Fruit fly (Drosophila melanogaster) whole organism, embryonic: ENCODE results near the gene Ac13E.

Experiments
- Asciz ChIP-seq: fragments of 200-800 bp; sonication (Bioruptor generic); optimal IDR thresholded peaks from 2 replicates; lab custom pipeline; 2017; ENCODE audit warnings: missing biosample characterization, mild to moderate bottlenecking, missing genetic modification characterization, missing genetic modification reagents
- Bteb2 ChIP-seq: fragments of 200-800 bp; sonication (Bioruptor generic); optimal IDR thresholded peaks from 2 replicates; lab custom pipeline; 2016; ENCODE audit warnings: missing biosample characterization, missing genetic modification characterization
- CG1024 ChIP-seq: fragments of 200-800 bp; sonication (Bioruptor generic); IDR thresholded peaks from 2 replicates; pipeline ENCODE4 v1.3.6; 2022; ENCODE audit warnings: missing biosample characterization, missing genetic modification characterization
- CG10321 ChIP-seq: fragments of 200-800 bp; sonication (Bioruptor generic); IDR thresholded peaks from 2 replicates; pipeline ENCODE4 v1.3.6; 2022; ENCODE audit warnings: missing biosample characterization, missing genetic modification characterization
- CG10543 ChIP-seq: fragments of 200-800 bp; sonication (Bioruptor generic); optimal IDR thresholded peaks from 3 replicates; lab custom pipeline; 2017; ENCODE audit warnings: missing biosample characterization, mild to moderate bottlenecking, missing genetic modification characterization, moderate library complexity
- CG11085 ChIP-seq: fragments of 200-800 bp; sonication (Bioruptor generic); IDR thresholded peaks from 2 replicates; pipeline ENCODE4 v1.3.6; 2022; ENCODE audit warnings: missing biosample characterization, missing genetic modification characterization
- CG11723 ChIP-seq: fragments of 200-800 bp; sonication (Bioruptor generic); optimal IDR thresholded peaks from 2 replicates; lab custom pipeline; 2017; ENCODE audit warnings: missing biosample characterization, mild to moderate bottlenecking, missing genetic modification characterization
- CG13123 ChIP-seq: fragments of 200-800 bp; sonication (Bioruptor generic); optimal IDR thresholded peaks from 2 replicates; lab custom pipeline; 2016; ENCODE audit warnings: missing biosample characterization, missing genetic modification characterization
- CG13424 ChIP-seq: fragments of 200-800 bp; sonication (Bioruptor generic); optimal IDR thresholded peaks from 2 replicates; lab custom pipeline; 2019; ENCODE audit warnings: missing biosample characterization, mild to moderate bottlenecking, missing genetic modification characterization, moderate library complexity
- CG14441 ChIP-seq: fragments of 200-800 bp; sonication (Bioruptor generic); IDR thresholded peaks from 2 replicates; pipeline ENCODE4 v1.3.6; 2022; ENCODE audit warnings: missing biosample characterization, missing genetic modification characterization
- CG15073 ChIP-seq: fragments of 200-800 bp; sonication (Bioruptor generic); optimal IDR thresholded peaks from 2 replicates; lab custom pipeline; 2016; ENCODE audit warnings: missing biosample characterization, missing genetic modification characterization
- CG15514 ChIP-seq: fragments of 200-800 bp; sonication (Bioruptor generic); optimal IDR thresholded peaks from 3 replicates; lab custom pipeline; 2017; ENCODE audit warnings: missing biosample characterization, missing genetic modification characterization, mild to moderate bottlenecking, moderate library complexity, missing genetic modification reagents
- CG16863 ChIP-seq: fragments of 200-800 bp; sonication (Bioruptor generic); optimal IDR thresholded peaks from 3 replicates; lab custom pipeline; 2016; ENCODE audit warnings: missing biosample characterization, missing genetic modification characterization
- CG17359 ChIP-seq: fragments of 200-800 bp; sonication (Bioruptor generic); optimal IDR thresholded peaks from 3 replicates; lab custom pipeline; 2018; ENCODE audit warnings: missing biosample characterization, mild to moderate bottlenecking, missing genetic modification characterization, moderate library complexity
- CG17612 ChIP-seq: fragments of 200-800 bp; sonication (Bioruptor generic); IDR thresholded peaks from 2 replicates; pipeline ENCODE4 v1.3.6; 2022; ENCODE audit warnings: missing biosample characterization, missing genetic modification characterization
- CG17912 ChIP-seq: fragments of 200-800 bp; sonication (Bioruptor generic); optimal IDR thresholded peaks from 2 replicates; lab custom pipeline; 2018; ENCODE audit warnings: missing biosample characterization, mild to moderate bottlenecking, missing genetic modification characterization
- CG18619 ChIP-seq: fragments of 200-800 bp; sonication (Bioruptor generic); optimal IDR thresholded peaks from 3 replicates; lab custom pipeline; 2017; ENCODE audit warnings: missing biosample characterization, mild to moderate bottlenecking, missing genetic modification characterization
- CG2202 ChIP-seq: fragments of 200-800 bp; sonication (Bioruptor generic); optimal IDR thresholded peaks from 2 replicates; lab custom pipeline; 2018; ENCODE audit warnings: missing biosample characterization, mild to moderate bottlenecking, missing genetic modification characterization
- CG2712 ChIP-seq: fragments of 200-800 bp; optimal IDR thresholded peaks from 3 replicates; lab custom pipeline; 2019; ENCODE audit warnings: missing biosample characterization, mild to moderate bottlenecking, missing genetic modification characterization, moderate library complexity
- CG31388 ChIP-seq: fragments of 200-800 bp; sonication (Bioruptor generic); optimal IDR thresholded peaks from 2 replicates; lab custom pipeline; 2016; ENCODE audit warnings: missing biosample characterization, missing genetic modification characterization
- CG33557 ChIP-seq: fragments of 200-800 bp; sonication (Bioruptor generic); optimal IDR thresholded peaks from 2 replicates; lab custom pipeline; 2019; ENCODE audit warnings: missing biosample characterization, mild to moderate bottlenecking, missing genetic modification characterization, moderate library complexity
- CG5953 ChIP-seq: fragments of 200-800 bp; sonication (Bioruptor generic); IDR thresholded peaks from 2 replicates; pipeline ENCODE4 v1.3.6; 2022; ENCODE audit warnings: missing biosample characterization, missing genetic modification characterization
- CG7357 ChIP-seq: fragments of 200-800 bp; sonication (Bioruptor generic); IDR thresholded peaks from 3 replicates; pipeline ENCODE4 v1.3.6; 2022; ENCODE audit warnings: missing biosample characterization, missing genetic modification characterization
- Camta ChIP-seq: fragments of 200-800 bp; sonication (Bioruptor generic); optimal IDR thresholded peaks from 2 replicates; lab custom pipeline; 2016; ENCODE audit warnings: missing biosample characterization, missing genetic modification characterization
- Doc3 ChIP-seq: fragments of 200-800 bp; sonication (Bioruptor generic); IDR thresholded peaks from 3 replicates; pipeline ENCODE4 v1.3.6; 2022; ENCODE audit warnings: missing biosample characterization, missing genetic modification characterization; ENCODE audit not compliant: partially characterized antibody
- Elba2 ChIP-seq: fragments of 200-800 bp; sonication (Bioruptor generic); optimal IDR thresholded peaks from 3 replicates; lab custom pipeline; 2016; ENCODE audit warnings: missing biosample characterization, missing genetic modification characterization
- Hmr ChIP-seq: fragments of 200-800 bp; sonication (Bioruptor generic); optimal IDR thresholded peaks from 3 replicates; lab custom pipeline; 2017; ENCODE audit warnings: mild to moderate bottlenecking, missing biosample characterization, missing genetic modification reagents, missing genetic modification characterization
- Hmx ChIP-seq: fragments of 200-800 bp; sonication (Bioruptor generic); optimal IDR thresholded peaks from 2 replicates; lab custom pipeline; 2016; ENCODE audit warnings: missing biosample characterization, missing genetic modification characterization
- Hr51 ChIP-seq, 2 experiments: fragments of 200-800 bp; sonication (Bioruptor generic); optimal IDR thresholded peaks; 2 replicates in 1 of 2; 3 replicates in 1 of 2; lab custom pipeline; 2016 to 2018; ENCODE audit warnings: missing biosample characterization in 2 of 2, missing genetic modification characterization in 2 of 2, mild to moderate bottlenecking in 1 of 2, moderate library complexity in 1 of 2
- Mrtf ChIP-seq: fragments of 200-800 bp; sonication (Bioruptor generic); IDR thresholded peaks from 3 replicates; pipeline ENCODE4 v1.3.6; 2022; ENCODE audit warnings: missing biosample characterization, missing genetic modification characterization
- NC2β ChIP-seq: fragments of 200-800 bp; sonication (Bioruptor generic); optimal IDR thresholded peaks from 2 replicates; lab custom pipeline; 2016; ENCODE audit warnings: missing biosample characterization, missing genetic modification characterization
- Nf-YC ChIP-seq: fragments of 200-800 bp; optimal IDR thresholded peaks from 3 replicates; lab custom pipeline; 2019; ENCODE audit warnings: missing biosample characterization, mild to moderate bottlenecking, missing genetic modification characterization, moderate library complexity
- Pdp1 ChIP-seq, 2 experiments: fragments of 200-800 bp; sonication (Bioruptor generic); optimal IDR thresholded peaks; 3 replicates each; lab custom pipeline; 2016; ENCODE audit warnings: missing biosample characterization in 2 of 2, missing genetic modification characterization in 2 of 2, mild to moderate bottlenecking in 1 of 2, moderate library complexity in 1 of 2
- Usf ChIP-seq: fragments of 200-800 bp; sonication (Bioruptor generic); optimal IDR thresholded peaks from 2 replicates; lab custom pipeline; 2017; ENCODE audit warnings: missing genotype, missing biosample characterization, missing genetic modification characterization
- ap ChIP-seq: fragments of 200-800 bp; sonication (Bioruptor generic); IDR thresholded peaks from 2 replicates; pipeline ENCODE4 v1.3.6; 2022; ENCODE audit warnings: missing biosample characterization, missing genetic modification characterization
- bab2 ChIP-seq: fragments of 200-800 bp; sonication (Bioruptor generic); optimal IDR thresholded peaks from 2 replicates; lab custom pipeline; 2016; ENCODE audit warnings: missing biosample characterization, missing genetic modification characterization
- corto ChIP-seq: fragments of 200-800 bp; sonication (Bioruptor generic); optimal IDR thresholded peaks from 2 replicates; lab custom pipeline; 2016; ENCODE audit warnings: missing biosample characterization, mild to moderate bottlenecking, missing genetic modification characterization, moderate library complexity
- eyg ChIP-seq: fragments of 200-800 bp; sonication (Bioruptor generic); optimal IDR thresholded peaks from 3 replicates; lab custom pipeline; 2016; ENCODE audit warnings: missing biosample characterization, missing genetic modification characterization
- ham ChIP-seq: fragments of 200-800 bp; sonication (Bioruptor generic); IDR thresholded peaks from 2 replicates; pipeline ENCODE4 v1.3.6; 2022; ENCODE audit warnings: missing biosample characterization, missing genetic modification characterization
- hb ChIP-seq: fragments of 200-800 bp; sonication (Bioruptor generic); IDR thresholded peaks from 3 replicates; pipeline ENCODE4 v1.3.6; 2022; ENCODE audit warnings: missing biosample characterization, missing genetic modification characterization; ENCODE audit not compliant: partially characterized antibody
- luna ChIP-seq: fragments of 200-800 bp; sonication (Bioruptor generic); optimal IDR thresholded peaks from 2 replicates; lab custom pipeline; 2016; ENCODE audit warnings: missing biosample characterization, missing genetic modification characterization
- org-1 ChIP-seq: fragments of 200-800 bp; sonication (Bioruptor generic); optimal IDR thresholded peaks from 2 replicates; lab custom pipeline; 2017; ENCODE audit warnings: missing biosample characterization, missing genetic modification characterization
- p53 ChIP-seq: fragments of 200-800 bp; sonication (Bioruptor generic); optimal IDR thresholded peaks from 2 replicates; lab custom pipeline; 2016; ENCODE audit warnings: missing biosample characterization, missing genetic modification characterization
- prd ChIP-seq, 3 experiments: fragments of >200 bp in 2 of 3; fragments of 200-800 bp in 1 of 3; sonication (Bioruptor generic) in 1 of 3; optimal IDR thresholded peaks in 2 of 3; IDR thresholded peaks in 1 of 3; 2 replicates in 2 of 3; 3 replicates in 1 of 3; pipeline versions ENCODE4 v1.3.6 to Lab custom; 2017 to 2022; ENCODE audit warnings: missing biosample characterization in 1 of 3, missing genetic modification characterization in 1 of 3
- schlank ChIP-seq: fragments of 200-800 bp; sonication (Bioruptor generic); optimal IDR thresholded peaks from 2 replicates; lab custom pipeline; 2018; ENCODE audit warnings: missing biosample characterization, mild to moderate bottlenecking, missing genetic modification characterization
- sna ChIP-seq: fragments of 200-800 bp; sonication (Bioruptor generic); IDR thresholded peaks from 2 replicates; pipeline ENCODE4 v1.3.6; 2022; ENCODE audit warnings: missing biosample characterization, missing genetic modification characterization; ENCODE audit not compliant: partially characterized antibody
- sug ChIP-seq: fragments of 200-800 bp; optimal IDR thresholded peaks from 2 replicates; lab custom pipeline; 2019; ENCODE audit warnings: missing biosample characterization, mild to moderate bottlenecking, missing genetic modification characterization, moderate library complexity
- trem ChIP-seq: fragments of 200-800 bp; optimal IDR thresholded peaks from 3 replicates; lab custom pipeline; 2019; ENCODE audit warnings: missing biosample characterization, mild to moderate bottlenecking, missing genetic modification characterization, moderate library complexity

The Ac13E gene

DNA sequence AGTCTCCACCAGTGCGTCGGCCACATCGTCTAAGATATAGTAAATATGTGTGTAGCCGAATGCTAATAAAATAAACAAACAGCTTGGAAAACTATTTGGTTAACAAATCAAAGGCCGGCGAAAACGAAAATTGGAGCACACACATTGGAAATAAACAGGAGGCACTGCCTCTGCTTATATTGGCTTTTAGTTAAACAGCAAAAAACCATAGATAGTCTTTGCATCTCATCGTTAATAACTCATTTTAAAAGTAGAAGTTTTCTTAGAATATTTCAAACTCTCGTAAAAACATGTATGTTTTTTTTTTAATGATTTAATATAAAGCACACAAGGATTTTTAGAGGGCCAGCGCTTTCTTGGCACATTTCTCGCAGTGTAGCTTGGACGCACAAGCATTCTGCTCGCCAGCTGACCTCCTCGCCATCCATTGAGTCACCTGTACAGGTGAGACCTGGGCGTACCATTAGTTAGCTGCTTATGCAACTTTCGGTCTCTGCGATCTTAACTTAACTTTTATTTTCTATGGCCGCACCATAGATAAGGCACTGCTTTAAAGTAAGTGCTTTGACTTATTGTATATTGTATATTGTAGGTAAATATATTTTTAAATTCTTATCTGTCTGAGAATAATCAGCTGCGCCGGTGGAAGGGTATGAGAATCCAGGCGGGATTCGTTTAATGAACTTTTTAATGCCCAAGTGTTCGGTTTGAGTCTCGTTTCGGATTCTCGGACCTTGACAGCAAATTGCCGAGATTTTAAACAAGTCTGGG is 37.8 kb upstream of the Ac13E start (continued):
- peak; percentile 4 for TF ChIP-seq bab2
- TF ChIP-seq Hmr (GFP tag; lab: Kevin White, UChicago) = peak; percentile 42
- no peak for TF ChIP-seq Elba2
- TF ChIP-seq hb (GFP tag; lab: Robert Waterston, UW) = no peak
- no peak for TF ChIP-seq CG11085 (GFP tag; lab: Robert Waterston, UW)
- no peak for TF ChIP-seq ap
- TF ChIP-seq CG2202 (tag; lab: Kevin White, UChicago) = peak; percentile 10
- no peak for TF ChIP-seq corto
- TF ChIP-seq CG10543 (GFP tag; lab: Kevin White, UChicago) = no peak
- TF ChIP-seq CG10321 (GFP tag; lab: Robert Waterston, UW) = no peak
- 0 out of 3 replicates have a peak, but pooled peaks have one; percentile 4 for TF ChIP-seq Mrtf
- no peak for TF ChIP-seq CG11723
- TF ChIP-seq ham (GFP tag; lab: Robert Waterston, UW) = no peak
- TF ChIP-seq Hmx (GFP tag; lab: Kevin White, UChicago) = no peak
- no peak for TF ChIP-seq CG15073 (GFP tag; lab: Kevin White, UChicago)
- TF ChIP-seq CG13123 (GFP tag; lab: Kevin White, UChicago) = no peak
- no peak for TF ChIP-seq Nf-YC (tag; lab: Kevin White, UChicago)
- peak; percentile 22 for TF ChIP-seq Asciz
- peak; percentile 20 for TF ChIP-seq CG18619
- TF ChIP-seq trem (tag; lab: Kevin White, UChicago) = no peak
- TF ChIP-seq eyg (GFP tag; lab: Kevin White, UChicago) = peak; percentile 6
- no peak for TF ChIP-seq schlank (tag; lab: Kevin White, UChicago)
- TF ChIP-seq Bteb2 (GFP tag; lab: Kevin White, UChicago) = no peak
- TF ChIP-seq CG33557 (GFP tag; lab: Kevin White, UChicago) = no peak
- TF ChIP-seq CG7357 (GFP tag; lab: Robert Waterston, UW) = 0 out of 3 replicates have a peak, but pooled peaks have one; percentile 28
- no peak for TF ChIP-seq CG17912 (GFP tag; lab: Kevin White, UChicago)
- no peak for TF ChIP-seq sna (GFP tag; lab: Robert Waterston, UW)
- TF ChIP-seq CG5953 (GFP tag; lab: Robert Waterston, UW) = no peak
- TF ChIP-seq CG16863 = peak; percentile 21
- TF ChIP-seq CG31388 (GFP tag; lab: Kevin White, UChicago) = no peak
- no peak for TF ChIP-seq CG15514 (GFP tag; lab: Kevin White, UChicago)
- TF ChIP-seq Doc3 = no peak
- TF ChIP-seq NC2β = no peak
- TF ChIP-seq Usf (GFP tag; lab: Kevin White, UChicago) = no peak
- peak; percentile 42 to 78 for TF ChIP-seq Pdp1 (GFP tag; optimal IDR thresholded peaks at IDR 0.05; lab: Kevin White, UChicago)
- no peak for TF ChIP-seq prd (optimal IDR thresholded peaks at IDR 0.05; lab: Kevin White, UChicago)
- peak; percentile 60; the same call in 2 of the 3 replicates for TF ChIP-seq prd (GFP tag; IDR thresholded peaks at IDR 0.05; lab: Robert Waterston, UW)
- peak; percentile 7 to 63 for TF ChIP-seq Hr51 (GFP tag; optimal IDR thresholded peaks at IDR 0.05; lab: Kevin White, UChicago)
- peak; percentile 14 for TF ChIP-seq Camta (GFP tag; lab: Kevin White, UChicago)
- TF ChIP-seq CG1024 (GFP tag; lab: Robert Waterston, UW) = 0 out of 2 replicates have a peak, but pooled peaks have one; percentile 18
- TF ChIP-seq org-1 (GFP tag; lab: Kevin White, UChicago) = no peak
- TF ChIP-seq CG2712 (tag; lab: Kevin White, UChicago) = peak; percentile 23
- TF ChIP-seq p53 (GFP tag; lab: Kevin White, UChicago) = no peak
- TF ChIP-seq CG14441 (GFP tag; lab: Robert Waterston, UW) = peak; percentile 27; the same call in 1 of the 2 replicates
- peak; percentile 53 for TF ChIP-seq CG13424 (tag; lab: Kevin White, UChicago)
- TF ChIP-seq sug (tag; lab: Kevin White, UChicago) = no peak
- TF ChIP-seq luna = no peak
- TF ChIP-seq CG17359 (tag; lab: Kevin White, UChicago) = peak; percentile 58
- TF ChIP-seq CG17612 (GFP tag; lab: Robert Waterston, UW) = no peak
